Fruit fly (Drosophila melanogaster): ENCODE data around the gene CG9213.
A peak's percentile ranks its signal among the peaks of the same experiment; 100 is the strongest.

The CG9213 gene

dm6 chrX:15615426-15615825 lies 41.1 kb upstream of the CG9213 start (continued):
- TF ChIP-seq toy (GFP tag; IDR thresholded peaks at IDR 0.05) (no peak), tup (GFP tag; optimal IDR thresholded peaks at IDR 0.05) (no peak), CG15269 (tag; optimal IDR thresholded peaks at IDR 0.05) (peak; percentile 69), CG9727 (GFP tag; optimal IDR thresholded peaks at IDR 0.05) (peak; percentile 36), Trl (optimal IDR thresholded peaks at IDR 0.05) (no peak), Trl (GFP tag; optimal IDR thresholded peaks at IDR 0.05) (peak; percentile 19), CG9817 (tag; optimal IDR thresholded peaks at IDR 0.05) (peak; percentile 38), sima (GFP tag; optimal IDR thresholded peaks at IDR 0.05) (peak; percentile 3), Awh (GFP tag; IDR thresholded peaks at IDR 0.05) (0 out of 2 replicates have a peak, but pooled peaks have one; percentile 50), Ptx1 (GFP tag; IDR thresholded peaks at IDR 0.05) (peak; percentile 63), pho (GFP tag; optimal IDR thresholded peaks at IDR 0.05) (no peak), Bgb (GFP tag; IDR thresholded peaks at IDR 0.05; ENCODE audit: partially characterized antibody) (no peak), fu2 (GFP tag; optimal IDR thresholded peaks at IDR 0.05) (no peak), sens (GFP tag) (peak; percentile 92), CG12942 (GFP tag; optimal IDR thresholded peaks at IDR 0.05) (peak; percentile 35), lov (optimal IDR thresholded peaks at IDR 0.05) (no peak), lov (GFP tag; IDR thresholded peaks at IDR 0.05) (no peak), maf-S (GFP tag; optimal IDR thresholded peaks at IDR 0.05) (peak; percentile 18), CG13296 (GFP tag; optimal IDR thresholded peaks at IDR 0.05) (peak; percentile 2), H2.0 (GFP tag; IDR thresholded peaks at IDR 0.05) (peak; percentile 54; the same call in 1 of the 2 replicates), oc (tag; optimal IDR thresholded peaks at IDR 0.05) (peak; percentile 78), CG17385 (GFP tag; optimal IDR thresholded peaks at IDR 0.05) (peak; percentile 46), Mes4 (GFP tag; optimal IDR thresholded peaks at IDR 0.05) (peak; percentile 28), slbo (GFP tag; IDR thresholded peaks at IDR 0.05) (peak; percentile 44; the same call in 1 of the 2 replicates), Camta (GFP tag; optimal IDR thresholded peaks at IDR 0.05) (peak; percentile 10), CG3847 (GFP tag; IDR thresholded peaks at IDR 0.05) (no peak), ara (GFP tag; IDR thresholded peaks at IDR 0.05) (peak; percentile 67), CG10209 (GFP tag; optimal IDR thresholded peaks at IDR 0.05) (peak; percentile 39), CG4360 (GFP tag; IDR thresholded peaks at IDR 0.05) (no peak), gcm2 (GFP tag; optimal IDR thresholded peaks at IDR 0.05) (peak; percentile 20), Fer1 (GFP tag; optimal IDR thresholded peaks at IDR 0.05) (peak; percentile 29), Blimp-1 (GFP tag; optimal IDR thresholded peaks at IDR 0.05) (peak; percentile 70), CG2678 (tag; optimal IDR thresholded peaks at IDR 0.05) (peak; percentile 71), emc (GFP tag; optimal IDR thresholded peaks at IDR 0.05) (no peak), Hmr (GFP tag; optimal IDR thresholded peaks at IDR 0.05) (peak; percentile 11), CG15073 (GFP tag; optimal IDR thresholded peaks at IDR 0.05) (no peak), CG8924 (tag; optimal IDR thresholded peaks at IDR 0.05) (peak; percentile 63), en (GFP tag; optimal IDR thresholded peaks at IDR 0.05) (no peak), gsb-n (tag; optimal IDR thresholded peaks at IDR 0.05) (peak; percentile 39), CG17612 (GFP tag; IDR thresholded peaks at IDR 0.05) (no peak), CG18599 (GFP tag; optimal IDR thresholded peaks at IDR 0.05) (peak; percentile 39), phol (tag; optimal IDR thresholded peaks at IDR 0.05) (peak; percentile 75), Oaz (GFP tag; IDR thresholded peaks at IDR 0.05) (no peak), Bteb2 (GFP tag; optimal IDR thresholded peaks at IDR 0.05) (peak; percentile 25), wor (GFP tag; IDR thresholded peaks at IDR 0.05) (peak; percentile 36; the same call in 1 of the 2 replicates), bcd (GFP tag; optimal IDR thresholded peaks at IDR 0.05) (peak; percentile 61), CG2712 (tag; optimal IDR thresholded peaks at IDR 0.05) (peak; percentile 79), Kr (GFP tag; optimal IDR thresholded peaks at IDR 0.05) (no peak), peb (GFP tag; IDR thresholded peaks at IDR 0.05) (0 out of 2 replicates have a peak, but pooled peaks have one; percentile 27), Opbp (GFP tag; IDR thresholded peaks at IDR 0.05; ENCODE audit: partially characterized antibody) (no peak), CG12659 (GFP tag; optimal IDR thresholded peaks at IDR 0.05) (peak; percentile 46), MTF-1 (GFP tag; optimal IDR thresholded peaks at IDR 0.05; ENCODE audit: borderline replicate concordance) (peak; percentile 4)
